Fruit fly (Drosophila melanogaster) whole organism, embryonic: Measurements from ENCODE around the gene CG15923.

Experiments used
- Atf6 ChIP-seq: fragments of 200-800 bp; sonication (Bioruptor generic); IDR thresholded peaks from 2 replicates; pipeline ENCODE4 v1.3.6; 2022; ENCODE audit warnings: missing biosample characterization, missing genetic modification characterization
- CG10959 ChIP-seq: fragments of 200-800 bp; sonication (Bioruptor generic); IDR thresholded peaks from 2 replicates; pipeline ENCODE4 v1.3.6; 2022; ENCODE audit warnings: missing biosample characterization, missing genetic modification characterization
- CG14860 ChIP-seq: fragments of 200-800 bp; sonication (Bioruptor generic); IDR thresholded peaks from 3 replicates; pipeline ENCODE4 v1.3.6; 2022; ENCODE audit warnings: missing biosample characterization, missing genetic modification characterization; ENCODE audit not compliant: partially characterized antibody
- CG15514 ChIP-seq: fragments of 200-800 bp; sonication (Bioruptor generic); optimal IDR thresholded peaks from 3 replicates; lab custom pipeline; 2017; ENCODE audit warnings: missing biosample characterization, missing genetic modification characterization, mild to moderate bottlenecking, moderate library complexity, missing genetic modification reagents
- CG1603 ChIP-seq: fragments of 200-800 bp; sonication (Bioruptor generic); optimal IDR thresholded peaks from 2 replicates; lab custom pipeline; 2019; ENCODE audit warnings: missing biosample characterization, mild to moderate bottlenecking, missing genetic modification characterization, moderate library complexity
- CG16815 ChIP-seq: fragments of 200-800 bp; sonication (Bioruptor generic); optimal IDR thresholded peaks from 3 replicates; lab custom pipeline; 2017; ENCODE audit warnings: missing biosample characterization, mild to moderate bottlenecking, missing genetic modification characterization
- CG17186 ChIP-seq: fragments of 200-800 bp; sonication (Bioruptor generic); optimal IDR thresholded peaks from 3 replicates; lab custom pipeline; 2017; ENCODE audit warnings: missing biosample characterization, missing genetic modification reagents, missing genetic modification characterization
- CG17912 ChIP-seq: fragments of 200-800 bp; sonication (Bioruptor generic); optimal IDR thresholded peaks from 2 replicates; lab custom pipeline; 2018; ENCODE audit warnings: missing biosample characterization, mild to moderate bottlenecking, missing genetic modification characterization
- CG2116 ChIP-seq: fragments of 200-800 bp; sonication (Bioruptor generic); optimal IDR thresholded peaks from 3 replicates; lab custom pipeline; 2018; ENCODE audit warnings: missing biosample characterization, mild to moderate bottlenecking, missing genetic modification characterization
- CG30020 ChIP-seq: fragments of 200-800 bp; optimal IDR thresholded peaks from 2 replicates; lab custom pipeline; 2019; ENCODE audit warnings: missing biosample characterization, mild to moderate bottlenecking, missing genetic modification characterization, moderate library complexity
- CG32532 ChIP-seq: fragments of 200-800 bp; sonication (Bioruptor generic); IDR thresholded peaks from 2 replicates; pipeline ENCODE4 v1.3.6; 2022; ENCODE audit warnings: missing biosample characterization, missing genetic modification characterization
- CG33213 ChIP-seq: fragments of 200-800 bp; sonication (Bioruptor generic); optimal IDR thresholded peaks from 3 replicates; lab custom pipeline; 2016; ENCODE audit warnings: missing biosample characterization, missing genetic modification characterization
- CG34224 ChIP-seq: fragments of 200-800 bp; sonication (Bioruptor generic); IDR thresholded peaks from 3 replicates; pipeline ENCODE4 v1.3.6; 2022; ENCODE audit warnings: missing biosample characterization, missing genetic modification characterization; ENCODE audit not compliant: partially characterized antibody
- CG3995 ChIP-seq: fragments of 200-800 bp; sonication (Bioruptor generic); optimal IDR thresholded peaks from 3 replicates; lab custom pipeline; 2016; ENCODE audit warnings: missing biosample characterization, missing genetic modification characterization
- CG42726 ChIP-seq: fragments of 200-800 bp; sonication (Bioruptor generic); IDR thresholded peaks from 2 replicates; pipeline ENCODE4 v1.3.6; 2022; ENCODE audit warnings: missing biosample characterization, missing genetic modification characterization; ENCODE audit not compliant: partially characterized antibody
- CG6791 ChIP-seq: fragments of 200-800 bp; sonication (Bioruptor generic); IDR thresholded peaks from 3 replicates; pipeline ENCODE4 v1.3.6; 2022; ENCODE audit warnings: missing biosample characterization, missing genetic modification characterization; ENCODE audit not compliant: partially characterized antibody
- CG7271 ChIP-seq: fragments of 200-800 bp; sonication (Bioruptor generic); optimal IDR thresholded peaks from 2 replicates; lab custom pipeline; 2018; ENCODE audit warnings: missing biosample characterization, mild to moderate bottlenecking, missing genetic modification characterization, moderate library complexity
- CG9817 ChIP-seq: fragments of 200-800 bp; sonication (Bioruptor generic); optimal IDR thresholded peaks from 2 replicates; lab custom pipeline; 2018; ENCODE audit warnings: missing biosample characterization, mild to moderate bottlenecking, missing genetic modification characterization, moderate library complexity
- CTCF ChIP-seq: fragments of 200-800 bp; sonication (Bioruptor generic); optimal IDR thresholded peaks from 2 replicates; lab custom pipeline; 2017; ENCODE audit warnings: missing biosample characterization, mild to moderate bottlenecking, missing genetic modification characterization, moderate library complexity
- CoRest ChIP-seq: fragments of 200-800 bp; sonication (Bioruptor generic); optimal IDR thresholded peaks from 3 replicates; lab custom pipeline; 2018; ENCODE audit warnings: missing biosample characterization, mild to moderate bottlenecking, missing genetic modification characterization, moderate library complexity
- Dll ChIP-seq: fragments of 200-800 bp; sonication (Bioruptor generic); IDR thresholded peaks from 4 replicates; pipeline ENCODE4 v1.3.6; 2022; ENCODE audit warnings: missing biosample characterization, missing genetic modification characterization; ENCODE audit not compliant: partially characterized antibody
- Ets65A ChIP-seq: fragments of 200-800 bp; sonication (Bioruptor generic); peaks from one replicate; lab custom pipeline; 2016; ENCODE audit warnings: missing biosample characterization, missing genetic modification characterization
- HHEX ChIP-seq: fragments of 200-800 bp; sonication (Bioruptor generic); optimal IDR thresholded peaks from 3 replicates; lab custom pipeline; 2017; ENCODE audit warnings: missing biosample characterization, mild to moderate bottlenecking, missing genetic modification characterization, missing genetic modification reagents
- MBD-R2 ChIP-seq: fragments of 200-800 bp; sonication (Bioruptor generic); IDR thresholded peaks from 2 replicates; pipeline ENCODE4 v1.3.6; 2022; ENCODE audit warnings: missing biosample characterization, missing genetic modification characterization
- ato ChIP-seq: fragments of 200-800 bp; sonication (Bioruptor generic); IDR thresholded peaks from 2 replicates; pipeline ENCODE4 v1.3.6; 2022; ENCODE audit warnings: missing biosample characterization, missing genetic modification characterization; ENCODE audit not compliant: partially characterized antibody
- bbx ChIP-seq: fragments of 200-800 bp; sonication (Bioruptor generic); IDR thresholded peaks from 2 replicates; pipeline ENCODE4 v1.3.6; 2022; ENCODE audit warnings: missing biosample characterization, missing genetic modification characterization; ENCODE audit not compliant: partially characterized antibody
- bsh ChIP-seq, 2 experiments: fragments of 200-800 bp; sonication (Bioruptor generic); optimal IDR thresholded peaks; 2 replicates each; lab custom pipeline; 2017 to 2018; ENCODE audit warnings: mild to moderate bottlenecking in 2 of 2, missing biosample characterization in 2 of 2, missing genetic modification characterization in 2 of 2, moderate library complexity in 1 of 2
- ci ChIP-seq: fragments of 200-800 bp; sonication (Bioruptor generic); IDR thresholded peaks from 3 replicates; pipeline ENCODE4 v1.3.6; 2022; ENCODE audit warnings: missing biosample characterization, missing genetic modification characterization
- dmrt99B ChIP-seq: fragments of 200-800 bp; sonication (Bioruptor generic); optimal IDR thresholded peaks from 2 replicates; lab custom pipeline; 2018; ENCODE audit warnings: missing biosample characterization, mild to moderate bottlenecking, missing genetic modification characterization, moderate library complexity
- gfzf ChIP-seq: fragments of 200-800 bp; sonication (Bioruptor generic); optimal IDR thresholded peaks from 2 replicates; lab custom pipeline; 2016; ENCODE audit warnings: missing biosample characterization, mild to moderate bottlenecking, missing genetic modification characterization, moderate library complexity
- hb ChIP-seq: fragments of 200-800 bp; sonication (Bioruptor generic); IDR thresholded peaks from 3 replicates; pipeline ENCODE4 v1.3.6; 2022; ENCODE audit warnings: missing biosample characterization, missing genetic modification characterization; ENCODE audit not compliant: partially characterized antibody
- hbn ChIP-seq: fragments of 200-800 bp; sonication (Bioruptor generic); IDR thresholded peaks from 2 replicates; pipeline ENCODE4 v1.3.6; 2022; ENCODE audit warnings: missing biosample characterization, missing genetic modification characterization; ENCODE audit not compliant: partially characterized antibody
- hkb ChIP-seq, 2 experiments: fragments of 200-800 bp in 1 of 2; fragments of >200 bp in 1 of 2; sonication (Bioruptor generic) in 1 of 2; IDR thresholded peaks in 1 of 2; optimal IDR thresholded peaks in 1 of 2; 2 replicates each; pipeline versions ENCODE4 v1.3.6 to Lab custom; 2017 to 2022; ENCODE audit warnings: missing biosample characterization in 1 of 2, missing genetic modification characterization in 1 of 2
- inv ChIP-seq: fragments of 200-800 bp; sonication (Bioruptor generic); IDR thresholded peaks from 2 replicates; pipeline ENCODE4 v1.3.6; 2022; ENCODE audit warnings: missing biosample characterization, missing genetic modification characterization; ENCODE audit not compliant: partially characterized antibody
- lmd ChIP-seq: fragments of 200-800 bp; sonication (Bioruptor generic); IDR thresholded peaks from 2 replicates; pipeline ENCODE4 v1.3.6; 2022; ENCODE audit warnings: missing biosample characterization, missing genetic modification characterization
- nau ChIP-seq: fragments of 200-800 bp; sonication (Bioruptor generic); optimal IDR thresholded peaks from 3 replicates; lab custom pipeline; 2017; ENCODE audit warnings: missing biosample characterization, mild to moderate bottlenecking, missing genetic modification characterization, missing genetic modification reagents
- nerfin-2 ChIP-seq: fragments of 200-800 bp; sonication (Bioruptor generic); IDR thresholded peaks from 2 replicates; pipeline ENCODE4 v1.3.6; 2022; ENCODE audit warnings: missing biosample characterization, missing genetic modification characterization; ENCODE audit not compliant: partially characterized antibody
- pan ChIP-seq, 4 experiments: fragments of >200 bp in 3 of 4; fragments of 200-800 bp in 1 of 4; sonication (Bioruptor generic) in 1 of 4; optimal IDR thresholded peaks in 3 of 4; IDR thresholded peaks in 1 of 4; 2 replicates each; pipeline versions ENCODE4 v1.3.6 to Lab custom; 2017 to 2022; ENCODE audit warnings: missing biosample characterization in 2 of 4, missing genetic modification characterization in 2 of 4, mixed read lengths in 1 of 4
- slbo ChIP-seq: fragments of 200-800 bp; sonication (Bioruptor generic); IDR thresholded peaks from 2 replicates; pipeline ENCODE4 v1.3.6; 2022; ENCODE audit warnings: missing biosample characterization, missing genetic modification characterization
- trem ChIP-seq: fragments of 200-800 bp; optimal IDR thresholded peaks from 3 replicates; lab custom pipeline; 2019; ENCODE audit warnings: missing biosample characterization, mild to moderate bottlenecking, missing genetic modification characterization, moderate library complexity
- ttk ChIP-seq: fragments of 200-800 bp; sonication (Bioruptor generic); IDR thresholded peaks from 2 replicates; pipeline ENCODE4 v2.1.2; 2022; ENCODE audit warnings: missing biosample characterization, missing genetic modification characterization
- unc-4 ChIP-seq: fragments of 200-800 bp; sonication (Bioruptor generic); IDR thresholded peaks from 2 replicates; pipeline ENCODE4 v1.3.6; 2022; ENCODE audit warnings: missing biosample characterization, missing genetic modification characterization; ENCODE audit not compliant: partially characterized antibody
- vnd ChIP-seq: fragments of 200-800 bp; sonication (Bioruptor generic); IDR thresholded peaks from 3 replicates; pipeline ENCODE4 v1.3.6; 2022; ENCODE audit warnings: missing biosample characterization, missing genetic modification characterization; ENCODE audit not compliant: partially characterized antibody
- wdn ChIP-seq: fragments of 200-800 bp; sonication (Bioruptor generic); IDR thresholded peaks from 2 replicates; pipeline ENCODE4 v1.3.6; 2022; ENCODE audit warnings: missing biosample characterization, missing genetic modification characterization
- wek ChIP-seq: fragments of 200-800 bp; sonication (Bioruptor generic); optimal IDR thresholded peaks from 3 replicates; lab custom pipeline; 2018; ENCODE audit warnings: missing biosample characterization, mild to moderate bottlenecking, missing genetic modification characterization, moderate library complexity

Gene CG15923

DNA sequence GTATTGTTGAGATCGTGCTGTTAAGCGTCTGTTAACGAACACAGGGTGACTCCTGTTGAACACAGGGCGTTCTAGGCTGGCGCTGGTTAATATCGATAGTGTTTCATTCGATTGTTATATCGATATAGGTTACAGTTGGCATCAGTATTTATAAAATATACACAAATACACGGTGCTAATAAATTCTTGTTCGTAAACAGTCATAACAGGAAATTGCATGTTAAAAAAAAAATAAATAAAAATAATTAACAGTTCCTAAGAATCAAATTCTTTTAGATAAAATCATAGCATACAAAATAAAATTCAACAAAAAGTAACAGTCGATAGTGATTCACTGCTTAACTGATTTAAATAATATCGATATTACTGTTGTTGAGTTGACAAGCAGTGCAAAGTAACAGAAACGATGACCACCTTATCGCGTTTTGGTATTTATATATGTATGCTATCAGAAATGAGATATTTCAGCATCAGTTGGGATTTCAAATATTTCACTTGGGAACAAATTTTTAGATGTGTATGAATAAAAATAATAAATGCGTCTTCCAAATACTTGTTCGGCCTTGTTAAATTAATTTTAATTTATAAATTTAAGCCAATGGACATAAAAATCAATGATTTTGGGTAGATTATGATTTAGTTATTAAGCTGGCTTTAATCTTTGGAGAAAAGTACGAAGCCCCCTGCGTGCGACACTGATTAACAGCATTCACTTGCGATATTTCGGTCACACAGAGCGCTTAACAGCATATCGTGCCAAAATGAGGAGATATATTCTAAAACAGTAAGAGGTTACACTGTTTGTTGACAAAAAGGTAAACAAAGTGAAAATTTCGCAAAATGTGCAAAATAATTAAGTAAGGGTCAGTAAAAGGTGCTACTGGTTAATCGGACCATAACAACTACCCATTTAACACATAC lies 18.2 kb upstream of the CG15923 start, which contains the start of the genes Pi3K92E and Lrrk (continued):
- TF ChIP-seq CG6791 (GFP tag; lab: Robert Waterston, UW) (peak; percentile 80), hbn (GFP tag; lab: Robert Waterston, UW) (peak; percentile 64), CG3995 (GFP tag; lab: Kevin White, UChicago) (peak; percentile 97), nerfin-2 (GFP tag; lab: Robert Waterston, UW) (peak; percentile 83), nau (GFP tag; lab: Kevin White, UChicago) (no peak), lmd (peak; percentile 24; the same call in 1 of the 2 replicates), CG42726 (GFP tag; lab: Robert Waterston, UW) (peak; percentile 84), gfzf (GFP tag; lab: Kevin White, UChicago) (peak; percentile 75), bbx (GFP tag; lab: Robert Waterston, UW) (peak; percentile 77), MBD-R2 (GFP tag; lab: Robert Waterston, UW) (0 out of 2 replicates have a peak, but pooled peaks have one; percentile 5), ato (GFP tag; lab: Robert Waterston, UW) (peak; percentile 57; the same call in 1 of the 2 replicates), HHEX (GFP tag; lab: Kevin White, UChicago) (peak; percentile 1), CG1603 (tag; lab: Kevin White, UChicago) (peak; percentile 14), dmrt99B (tag; lab: Kevin White, UChicago) (no peak), CG30020 (tag; lab: Kevin White, UChicago) (peak; percentile 53), wdn (GFP tag; lab: Robert Waterston, UW) (no peak), CG16815 (GFP tag; lab: Kevin White, UChicago) (no peak), CG14860 (peak; percentile 85), CG7271 (tag; lab: Kevin White, UChicago) (peak; percentile 14), Atf6 (GFP tag; lab: Robert Waterston, UW) (no peak), CTCF (GFP tag; lab: Kevin White, UChicago) (no peak), Ets65A (GFP tag; lab: Kevin White, UChicago) (peak; percentile 93), ttk (GFP tag; lab: Robert Waterston, UW) (no peak), CG34224 (GFP tag; lab: Robert Waterston, UW) (peak; percentile 78), CG9817 (peak; percentile 29), unc-4 (GFP tag; lab: Robert Waterston, UW) (peak; percentile 72), CG33213 (GFP tag; lab: Kevin White, UChicago) (peak; percentile 21), CG17186 (GFP tag; lab: Kevin White, UChicago) (peak; percentile 75), CG2116 (GFP tag; lab: Kevin White, UChicago) (peak; percentile 53), slbo (GFP tag; lab: Robert Waterston, UW) (peak; percentile 47; the same call in 1 of the 2 replicates), wek (GFP tag; lab: Kevin White, UChicago) (peak; percentile 38), ci (no peak; the same call in 2 of the 3 replicates), CG17912 (GFP tag; lab: Kevin White, UChicago) (peak; percentile 53), CG10959 (GFP tag; lab: Robert Waterston, UW) (no peak), CG15514 (GFP tag; lab: Kevin White, UChicago) (peak; percentile 14), vnd (GFP tag; lab: Robert Waterston, UW) (peak; percentile 73), inv (GFP tag; lab: Robert Waterston, UW) (peak; percentile 83), pan (optimal IDR thresholded peaks at IDR 0.05; lab: Kevin White, UChicago) (no peak), pan (GFP tag; optimal IDR thresholded peaks at IDR 0.05 in 1 of 2, IDR thresholded peaks at IDR 0.05 in 1 of 2) (peak in 1 of 2 experiments; percentile 8), trem (peak; percentile 15), CoRest (tag; lab: Kevin White, UChicago) (peak; percentile 62), hkb (optimal IDR thresholded peaks at IDR 0.05; lab: Kevin White, UChicago) (no peak), hkb (GFP tag; IDR thresholded peaks at IDR 0.05; lab: Robert Waterston, UW) (0 out of 2 replicates have a peak, but pooled peaks have one; percentile 5), Dll (GFP tag; lab: Robert Waterston, UW) (peak; percentile 93), CG32532 (GFP tag; lab: Robert Waterston, UW) (peak; percentile 28; the same call in 1 of the 2 replicates), bsh (GFP tag; optimal IDR thresholded peaks at IDR 0.05; lab: Kevin White, UChicago) (peak in 1 of 2 experiments; percentile 21), hb (GFP tag; lab: Robert Waterston, UW) (peak; percentile 90)
